Worm (Caenorhabditis elegans): Measurements from ENCODE around the gene C55C3.73.

Gene C55C3.73

DNA sequence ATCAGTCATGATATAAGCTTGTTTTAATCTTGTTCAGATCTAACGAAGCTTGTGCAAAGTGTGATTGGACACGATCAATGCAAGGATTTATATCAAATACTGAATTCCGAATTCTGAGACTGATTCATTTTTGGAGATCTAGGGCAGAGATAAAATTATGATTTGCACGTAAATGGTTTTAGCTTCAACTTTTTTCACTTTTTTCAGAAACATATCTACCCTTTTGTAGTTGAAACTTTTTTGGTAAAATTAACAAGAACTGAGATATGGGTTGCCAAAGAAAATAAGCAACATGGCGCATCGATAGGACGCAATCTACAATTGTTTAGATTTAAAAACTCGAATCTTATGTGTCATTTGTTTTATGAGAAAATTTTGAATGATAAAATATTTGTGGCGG, 25.2 kb downstream of the C55C3.73 start, which contains the start of gene C55C3.4 (continued):
- no peak for TF ChIP-seq egl-13 (tag; optimal IDR thresholded peaks at IDR 0.05)
- TF ChIP-seq Y116A8C.19 (tag; optimal IDR thresholded peaks at IDR 0.05; ENCODE audit: borderline replicate concordance), result no peak
- no peak for TF ChIP-seq pax-3 (tag; optimal IDR thresholded peaks at IDR 0.05)
- no peak for TF ChIP-seq nhr-12 (tag; optimal IDR thresholded peaks at IDR 0.05)

DNA sequence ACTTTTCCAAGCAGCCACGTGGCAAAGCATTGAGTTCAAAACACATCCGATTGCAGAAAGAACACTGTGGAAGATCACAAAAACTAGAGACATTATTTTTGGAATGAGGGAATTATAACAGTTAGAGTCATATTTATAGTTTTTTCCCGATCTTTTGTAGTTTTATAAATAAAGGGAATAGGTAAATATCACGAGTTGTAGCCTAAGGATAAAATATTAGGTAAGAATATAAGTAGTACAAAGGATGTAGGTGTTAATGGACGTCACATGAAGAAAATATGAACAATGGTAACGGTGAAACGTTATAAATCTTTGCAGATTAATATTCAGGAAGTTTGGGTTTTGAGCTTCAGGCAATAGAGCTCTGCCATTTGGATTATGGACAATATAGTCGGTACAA, 28.8 kb downstream of the C55C3.73 start, which contains the start of gene srd-5:
srd-5 (minus strand) TSS at position 101 of the 400 bp plus-strand sequence.
- TF ChIP-seq egl-27 (tag; optimal IDR thresholded peaks at IDR 0.05), result no peak
- TF ChIP-seq ztf-4 (tag; optimal IDR thresholded peaks at IDR 0.05), result no peak
- no peak for TF ChIP-seq unc-86 (tag; optimal IDR thresholded peaks at IDR 0.05)
- TF ChIP-seq pqm-1 (tag; optimal IDR thresholded peaks at IDR 0.05), result no peak
- TF ChIP-seq swsn-7 (tag; optimal IDR thresholded peaks at IDR 0.05), result no peak
- TF ChIP-seq tlp-1 (tag; optimal IDR thresholded peaks at IDR 0.05), result no peak
- TF ChIP-seq dsc-1 (tag; optimal IDR thresholded peaks at IDR 0.05), result no peak
- TF ChIP-seq unc-98 (GFP tag; IDR thresholded peaks at IDR 0.05), result no peak
- TF ChIP-seq jun-1 (tag; optimal IDR thresholded peaks at IDR 0.05), result no peak
- no peak for TF ChIP-seq nhr-84 (tag; optimal IDR thresholded peaks at IDR 0.05)
- TF ChIP-seq skn-1 (tag; optimal IDR thresholded peaks at IDR 0.05), result no peak
- TF ChIP-seq aha-1 (tag; optimal IDR thresholded peaks at IDR 0.05), result no peak
- no peak for TF ChIP-seq ets-5 (GFP tag; IDR thresholded peaks at IDR 0.05)
- TF ChIP-seq C34B4.2 (tag; optimal IDR thresholded peaks at IDR 0.05), result no peak
- no peak for TF ChIP-seq snpc-4 (tag; optimal IDR thresholded peaks at IDR 0.05)
- TF ChIP-seq rnt-1 (tag; optimal IDR thresholded peaks at IDR 0.05), result no peak

DNA sequence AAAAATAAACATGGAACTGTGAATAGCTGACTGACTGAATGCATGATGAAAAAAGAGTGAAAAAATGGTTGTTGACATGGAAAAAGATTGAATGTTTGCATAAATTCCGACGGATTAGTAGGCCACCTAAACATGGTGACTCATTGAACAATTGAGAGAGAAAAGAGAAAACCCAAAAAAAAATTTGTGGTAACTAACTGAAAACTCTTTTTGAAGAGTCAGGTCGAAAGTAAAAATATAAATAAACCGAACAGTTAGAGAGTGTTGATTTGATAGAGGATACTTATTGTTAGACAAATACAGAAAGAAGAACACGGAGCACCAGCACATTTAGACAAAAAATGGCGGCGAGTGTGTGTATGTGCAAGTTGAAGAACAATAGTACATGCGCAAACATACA, 31.9 kb downstream of the C55C3.73 start:
- no peak for TF ChIP-seq zag-1 (tag; optimal IDR thresholded peaks at IDR 0.05)
- peak; percentile 57 for TF ChIP-seq nhr-85 (tag)

DNA sequence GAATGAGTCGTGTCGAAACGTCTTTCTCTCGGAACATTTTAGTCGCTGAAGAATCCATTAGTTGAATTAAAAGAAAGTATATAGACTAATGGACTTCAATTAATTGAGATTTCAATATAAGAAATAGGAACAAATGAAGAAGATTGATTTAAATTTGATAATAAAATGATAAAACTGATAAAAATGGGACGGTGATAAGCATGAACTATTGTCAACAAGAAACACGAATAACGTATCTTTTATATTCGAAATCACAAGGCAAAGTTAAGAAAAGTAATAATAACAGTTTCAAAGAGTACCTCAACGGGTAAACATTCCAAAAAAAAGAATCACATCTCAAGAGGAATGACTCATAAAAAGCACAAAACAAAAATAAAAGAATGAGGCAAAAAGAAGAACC, 33.8 kb downstream of the C55C3.73 start, which contains the start of gene T19E7.6:
T19E7.6 (minus strand) TSS at position 45 of the 400 bp plus-strand sequence.
- TF ChIP-seq elt-3 (tag; optimal IDR thresholded peaks at IDR 0.05) (peak in 1 of 6 experiments; percentile 45), efl-1 (optimal IDR thresholded peaks at IDR 0.05) (no peak), efl-1 (GFP tag; optimal IDR thresholded peaks at IDR 0.05 in 1 of 2) (no peak)

- TF ChIP-seq lin-14 (GFP tag; optimal IDR thresholded peaks at IDR 0.05) (peak; percentile 57), ceh-82 (tag; optimal IDR thresholded peaks at IDR 0.05) (peak in 1 of 3 experiments; percentile 4), sup-37 (GFP tag; optimal IDR thresholded peaks at IDR 0.05) (no peak), sox-4 (tag; optimal IDR thresholded peaks at IDR 0.05) (no peak), mep-1 (tag; optimal IDR thresholded peaks at IDR 0.05) (peak; percentile 39), aha-1 (tag; optimal IDR thresholded peaks at IDR 0.05) (no peak), nhr-71 (tag; optimal IDR thresholded peaks at IDR 0.05) (no peak)
Observed at ce11 chrIV:5667191-5667590, 36.1 kb downstream of the C55C3.73 start.

ce11 chrIV:5666115-5667028, 36.9 kb downstream of the C55C3.73 start:
- TF ChIP-seq nhr-237 (tag; optimal IDR thresholded peaks at IDR 0.05) (no peak), nhr-20 (tag; optimal IDR thresholded peaks at IDR 0.05) (no peak), lin-15B (tag; optimal IDR thresholded peaks at IDR 0.05) (no peak), nhr-71 (tag; optimal IDR thresholded peaks at IDR 0.05) (peak; percentile 12), lin-35 (GFP tag; optimal IDR thresholded peaks at IDR 0.05) (no peak), sptf-1 (tag; optimal IDR thresholded peaks at IDR 0.05) (no peak), grh-1 (GFP tag; IDR thresholded peaks at IDR 0.05) (no peak), elt-2 (tag; optimal IDR thresholded peaks at IDR 0.05) (peak; percentile 40), lin-39 (tag; optimal IDR thresholded peaks at IDR 0.05) (no peak)

Data from whole organism, L1 larva.